Fruit fly (Drosophila melanogaster) whole organism, embryonic: ENCODE results near the gene msn.
A peak's percentile ranks its signal among the peaks of the same experiment; 100 is the strongest.

Experiments used
- CG11695 ChIP-seq: fragments of 200-800 bp; sonication (Bioruptor generic); IDR thresholded peaks from 3 replicates; pipeline ENCODE4 v1.3.6; 2022; ENCODE audit warnings: missing biosample characterization, missing genetic modification characterization
- CG12104 ChIP-seq: fragments of 200-800 bp; sonication (Bioruptor generic); optimal IDR thresholded peaks from 3 replicates; lab custom pipeline; 2016; ENCODE audit warnings: missing biosample characterization, missing genetic modification characterization
- CG13624 ChIP-seq: fragments of 200-800 bp; sonication (Bioruptor generic); optimal IDR thresholded peaks from 2 replicates; lab custom pipeline; 2016; ENCODE audit warnings: missing biosample characterization, missing genetic modification characterization
- CG1602 ChIP-seq: fragments of 200-800 bp; sonication (Bioruptor generic); optimal IDR thresholded peaks from 3 replicates; lab custom pipeline; 2016; ENCODE audit warnings: missing biosample characterization, missing genetic modification characterization
- CG17385 ChIP-seq: fragments of 200-800 bp; sonication (Bioruptor generic); optimal IDR thresholded peaks from 3 replicates; lab custom pipeline; 2018; ENCODE audit warnings: missing biosample characterization, mild to moderate bottlenecking, missing genetic modification characterization
- CG2712 ChIP-seq: fragments of 200-800 bp; optimal IDR thresholded peaks from 3 replicates; lab custom pipeline; 2019; ENCODE audit warnings: missing biosample characterization, mild to moderate bottlenecking, missing genetic modification characterization, moderate library complexity
- CG34422 ChIP-seq: fragments of 200-800 bp; sonication (Bioruptor generic); IDR thresholded peaks from 3 replicates; pipeline ENCODE4 v1.3.6; 2022; ENCODE audit warnings: missing biosample characterization, missing genetic modification characterization
- CG3838 ChIP-seq: fragments of 200-800 bp; sonication (Bioruptor generic); optimal IDR thresholded peaks from 3 replicates; lab custom pipeline; 2016; ENCODE audit warnings: missing biosample characterization, missing genetic modification characterization
- CG4404 ChIP-seq: fragments of 200-800 bp; sonication (Bioruptor generic); IDR thresholded peaks from 2 replicates; pipeline ENCODE4 v1.3.6; 2022; ENCODE audit warnings: missing biosample characterization, missing genetic modification characterization
- CG6689 ChIP-seq: fragments of 200-800 bp; sonication (Bioruptor generic); IDR thresholded peaks from 2 replicates; pipeline ENCODE4 v1.3.6; 2022; ENCODE audit warnings: missing biosample characterization, missing genetic modification characterization
- CG6813 ChIP-seq: fragments of 200-800 bp; sonication (Bioruptor generic); optimal IDR thresholded peaks from 2 replicates; lab custom pipeline; 2017; ENCODE audit warnings: missing biosample characterization, missing genetic modification characterization, mild to moderate bottlenecking, moderate library complexity, missing genetic modification reagents
- CG8924 ChIP-seq: fragments of 200-800 bp; optimal IDR thresholded peaks from 3 replicates; lab custom pipeline; 2019; ENCODE audit warnings: missing biosample characterization, mild to moderate bottlenecking, missing genetic modification characterization, moderate library complexity
- Dip2 ChIP-seq: fragments of 200-800 bp; sonication (Bioruptor generic); IDR thresholded peaks from 2 replicates; pipeline ENCODE4 v1.3.6; 2022; ENCODE audit warnings: missing biosample characterization, missing genetic modification characterization
- Dp ChIP-seq: fragments of 200-800 bp; sonication (Bioruptor generic); optimal IDR thresholded peaks from 2 replicates; lab custom pipeline; 2018; ENCODE audit warnings: missing biosample characterization, mild to moderate bottlenecking, missing genetic modification characterization, moderate library complexity
- Dref ChIP-seq: fragments of 200-800 bp; sonication (Bioruptor generic); IDR thresholded peaks from 2 replicates; pipeline ENCODE4 v1.3.6; 2022; ENCODE audit warnings: missing biosample characterization, missing genetic modification characterization
- HLH4C ChIP-seq: fragments of 200-800 bp; sonication (Bioruptor generic); IDR thresholded peaks from 3 replicates; pipeline ENCODE4 v1.3.6; 2022; ENCODE audit warnings: missing biosample characterization, missing genetic modification characterization; ENCODE audit not compliant: partially characterized antibody
- MBD-R2 ChIP-seq: fragments of 200-800 bp; sonication (Bioruptor generic); IDR thresholded peaks from 2 replicates; pipeline ENCODE4 v1.3.6; 2022; ENCODE audit warnings: missing biosample characterization, missing genetic modification characterization
- MESR4 ChIP-seq: fragments of 200-800 bp; sonication (Bioruptor generic); optimal IDR thresholded peaks from 2 replicates; lab custom pipeline; 2018; ENCODE audit warnings: missing biosample characterization, mild to moderate bottlenecking, missing genetic modification characterization, moderate library complexity
- Med ChIP-seq: fragments of 200-800 bp; sonication (Bioruptor generic); peaks from one replicate; lab custom pipeline; 2016; ENCODE audit warnings: missing biosample characterization, missing genetic modification characterization, mild to moderate bottlenecking, inconsistent platforms, moderate library complexity
- NC2α ChIP-seq: fragments of 200-800 bp; sonication (Bioruptor generic); optimal IDR thresholded peaks from 2 replicates; lab custom pipeline; 2016; ENCODE audit warnings: missing biosample characterization, missing genetic modification characterization
- Opbp ChIP-seq: fragments of 200-800 bp; sonication (Bioruptor generic); IDR thresholded peaks from 3 replicates; pipeline ENCODE4 v1.3.6; 2022; ENCODE audit warnings: missing biosample characterization, missing genetic modification characterization; ENCODE audit not compliant: partially characterized antibody
- Pdp1 ChIP-seq, 2 experiments: fragments of 200-800 bp; sonication (Bioruptor generic); optimal IDR thresholded peaks; 3 replicates each; lab custom pipeline; 2016; ENCODE audit warnings: missing biosample characterization in 2 of 2, missing genetic modification characterization in 2 of 2, mild to moderate bottlenecking in 1 of 2, moderate library complexity in 1 of 2
- Poxn ChIP-seq: fragments of 200-800 bp; sonication (Bioruptor generic); IDR thresholded peaks from 2 replicates; pipeline ENCODE4 v1.3.6; 2022; ENCODE audit warnings: missing biosample characterization, missing genetic modification characterization
- Sin3A ChIP-seq: fragments of >200 bp; optimal IDR thresholded peaks from 2 replicates; lab custom pipeline; 2018
- Sry-δ ChIP-seq: fragments of 200-800 bp; sonication (Bioruptor generic); optimal IDR thresholded peaks from 2 replicates; lab custom pipeline; 2016; ENCODE audit warnings: missing biosample characterization, missing genetic modification characterization
- Vsx1 ChIP-seq: fragments of 200-800 bp; sonication (Bioruptor generic); optimal IDR thresholded peaks from 2 replicates; lab custom pipeline; 2017; ENCODE audit warnings: missing biosample characterization, mild to moderate bottlenecking, missing genetic modification characterization, missing genetic modification reagents
- Xbp1 ChIP-seq: fragments of 200-800 bp; sonication (Bioruptor generic); optimal IDR thresholded peaks from 3 replicates; lab custom pipeline; 2016; ENCODE audit warnings: missing biosample characterization, mild to moderate bottlenecking, missing genetic modification characterization
- YL-1 ChIP-seq: fragments of 200-800 bp; sonication (Bioruptor generic); optimal IDR thresholded peaks from 3 replicates; lab custom pipeline; 2017; ENCODE audit warnings: missing biosample characterization, mild to moderate bottlenecking, missing genetic modification characterization
- aop ChIP-seq: fragments of 200-800 bp; sonication (Bioruptor generic); IDR thresholded peaks from 2 replicates; pipeline ENCODE4 v1.3.6; 2022; ENCODE audit warnings: missing biosample characterization, missing genetic modification characterization
- ato ChIP-seq: fragments of 200-800 bp; sonication (Bioruptor generic); IDR thresholded peaks from 2 replicates; pipeline ENCODE4 v1.3.6; 2022; ENCODE audit warnings: missing biosample characterization, missing genetic modification characterization; ENCODE audit not compliant: partially characterized antibody
- bbx ChIP-seq: fragments of 200-800 bp; sonication (Bioruptor generic); IDR thresholded peaks from 2 replicates; pipeline ENCODE4 v1.3.6; 2022; ENCODE audit warnings: missing biosample characterization, missing genetic modification characterization; ENCODE audit not compliant: partially characterized antibody
- cg ChIP-seq: fragments of 200-800 bp; sonication (Bioruptor generic); optimal IDR thresholded peaks from 3 replicates; lab custom pipeline; 2019; ENCODE audit warnings: missing biosample characterization, mild to moderate bottlenecking, missing genetic modification characterization, moderate library complexity
- ewg ChIP-seq: fragments of 200-800 bp; sonication (Bioruptor generic); optimal IDR thresholded peaks from 3 replicates; lab custom pipeline; 2017; ENCODE audit warnings: mild to moderate bottlenecking, missing biosample characterization, missing genetic modification reagents, missing genetic modification characterization
- fd102C ChIP-seq: fragments of 200-800 bp; sonication (Bioruptor generic); optimal IDR thresholded peaks from 2 replicates; lab custom pipeline; 2018; ENCODE audit warnings: missing biosample characterization, mild to moderate bottlenecking, missing genetic modification characterization, moderate library complexity
- gcm2 ChIP-seq: fragments of 200-800 bp; sonication (Bioruptor generic); optimal IDR thresholded peaks from 2 replicates; lab custom pipeline; 2016; ENCODE audit warnings: missing biosample characterization, missing genetic modification characterization
- maf-S ChIP-seq: fragments of 200-800 bp; sonication (Bioruptor generic); optimal IDR thresholded peaks from 2 replicates; lab custom pipeline; 2016; ENCODE audit warnings: missing biosample characterization, missing genetic modification characterization
- nerfin-2 ChIP-seq: fragments of 200-800 bp; sonication (Bioruptor generic); IDR thresholded peaks from 2 replicates; pipeline ENCODE4 v1.3.6; 2022; ENCODE audit warnings: missing biosample characterization, missing genetic modification characterization; ENCODE audit not compliant: partially characterized antibody
- otp ChIP-seq: fragments of 200-800 bp; sonication (Bioruptor generic); IDR thresholded peaks from 3 replicates; pipeline ENCODE4, ENCODE4 v1.3.6; 2022; ENCODE audit warnings: missing biosample characterization, missing genetic modification characterization
- pho ChIP-seq: fragments of 200-800 bp; sonication (Bioruptor generic); optimal IDR thresholded peaks from 2 replicates; lab custom pipeline; 2016; ENCODE audit warnings: missing biosample characterization, missing genetic modification characterization
- phol ChIP-seq: fragments of 200-800 bp; sonication (Bioruptor generic); optimal IDR thresholded peaks from 3 replicates; lab custom pipeline; 2018; ENCODE audit warnings: missing biosample characterization, mild to moderate bottlenecking, missing genetic modification characterization, moderate library complexity
- sna ChIP-seq: fragments of 200-800 bp; sonication (Bioruptor generic); IDR thresholded peaks from 2 replicates; pipeline ENCODE4 v1.3.6; 2022; ENCODE audit warnings: missing biosample characterization, missing genetic modification characterization; ENCODE audit not compliant: partially characterized antibody
- tna ChIP-seq: fragments of 200-800 bp; sonication (Bioruptor generic); IDR thresholded peaks from 2 replicates; pipeline ENCODE4 v1.3.6; 2022; ENCODE audit warnings: missing biosample characterization, missing genetic modification characterization; ENCODE audit not compliant: partially characterized antibody
- tup ChIP-seq: fragments of 200-800 bp; sonication (Bioruptor generic); optimal IDR thresholded peaks from 2 replicates; lab custom pipeline; 2016; ENCODE audit warnings: missing biosample characterization, mild to moderate bottlenecking, missing genetic modification characterization, moderate library complexity
- vfl ChIP-seq: fragments of 200-800 bp; sonication (Bioruptor generic); optimal IDR thresholded peaks from 2 replicates; lab custom pipeline; 2016; ENCODE audit warnings: missing biosample characterization, missing genetic modification characterization
- vvl ChIP-seq: fragments of 200-800 bp; sonication (Bioruptor generic); IDR thresholded peaks from 2 replicates; pipeline ENCODE4 v1.3.6; 2022; ENCODE audit warnings: missing biosample characterization, missing genetic modification characterization

Gene msn

dm6 chr3L:2599214-2599730, 12.9 kb upstream of the msn start, which contains the start of the genes CG16985 and CG12182 (continued):
- TF ChIP-seq nerfin-2 (GFP tag; lab: Robert Waterston, UW) (peak; percentile 29; the same call in 1 of the 2 replicates), CG13624 (GFP tag; lab: Kevin White, UChicago) (peak; percentile 21), vfl (GFP tag; lab: Kevin White, UChicago) (no peak), Vsx1 (GFP tag; lab: Kevin White, UChicago) (no peak), otp (GFP tag; lab: Robert Waterston, UW) (no peak), Xbp1 (GFP tag; lab: Kevin White, UChicago) (no peak), CG12104 (no peak), CG8924 (tag; lab: Kevin White, UChicago) (no peak), fd102C (GFP tag; lab: Kevin White, UChicago) (no peak), bbx (GFP tag; lab: Robert Waterston, UW) (peak; percentile 59), YL-1 (GFP tag; lab: Kevin White, UChicago) (peak; percentile 10), CG2712 (tag; lab: Kevin White, UChicago) (no peak), CG34422 (peak; percentile 55; the same call in 1 of the 3 replicates), CG6813 (GFP tag; lab: Kevin White, UChicago) (no peak), Dip2 (GFP tag; lab: Robert Waterston, UW) (no peak), aop (no peak), MBD-R2 (GFP tag; lab: Robert Waterston, UW) (peak; percentile 77), Med (GFP tag; lab: Kevin White, UChicago) (peak; percentile 83), Sin3A (peak; percentile 21), CG11695 (no peak), CG1602 (GFP tag; lab: Kevin White, UChicago) (no peak), Sry-δ (peak; percentile 84), gcm2 (no peak), Dref (GFP tag; lab: Robert Waterston, UW) (peak; percentile 74), NC2α (GFP tag; lab: Kevin White, UChicago) (no peak), tna (GFP tag; lab: Robert Waterston, UW) (0 out of 2 replicates have a peak, but pooled peaks have one; percentile 7), ato (GFP tag; lab: Robert Waterston, UW) (peak; percentile 69), vvl (GFP tag; lab: Robert Waterston, UW) (peak; percentile 46), cg (GFP tag; lab: Kevin White, UChicago) (peak; percentile 57), CG17385 (no peak), pho (peak; percentile 8), phol (tag; lab: Kevin White, UChicago) (peak; percentile 68), Pdp1 (GFP tag; optimal IDR thresholded peaks at IDR 0.05; lab: Kevin White, UChicago) (peak in 1 of 2 experiments; percentile 99), maf-S (GFP tag; lab: Kevin White, UChicago) (no peak), HLH4C (peak; percentile 49; the same call in 1 of the 3 replicates), CG3838 (GFP tag; lab: Kevin White, UChicago) (no peak), CG4404 (GFP tag; lab: Robert Waterston, UW) (no peak), Poxn (GFP tag; lab: Robert Waterston, UW) (no peak), sna (GFP tag; lab: Robert Waterston, UW) (0 out of 2 replicates have a peak, but pooled peaks have one; percentile 47), Dp (GFP tag; lab: Kevin White, UChicago) (peak; percentile 62), CG6689 (peak; percentile 13; the same call in 1 of the 2 replicates), ewg (no peak), Opbp (GFP tag; lab: Robert Waterston, UW) (peak; percentile 69; the same call in 2 of the 3 replicates), tup (no peak), MESR4 (peak; percentile 46)
